Fruit fly (Drosophila melanogaster): ENCODE data around the gene Gasp.
A peak's percentile ranks its signal among the peaks of the same experiment; 100 is the strongest.

Gasp gene

dm6 chr3R:6107792-6108191, 7.1 kb upstream of the Gasp start, which contains the start of gene Obp83cd:
Gene Obp83cd (plus strand): TSS chr3R:6108134.
- TF ChIP-seq pad (GFP tag; optimal IDR thresholded peaks at IDR 0.05) (no peak), CG7045 (GFP tag; optimal IDR thresholded peaks at IDR 0.05) (no peak), toe (GFP tag; optimal IDR thresholded peaks at IDR 0.05) (no peak), Crg-1 (GFP tag; optimal IDR thresholded peaks at IDR 0.05) (no peak), tj (GFP tag; optimal IDR thresholded peaks at IDR 0.05) (peak; percentile 0), CG11617 (GFP tag; optimal IDR thresholded peaks at IDR 0.05) (no peak)

DNA sequence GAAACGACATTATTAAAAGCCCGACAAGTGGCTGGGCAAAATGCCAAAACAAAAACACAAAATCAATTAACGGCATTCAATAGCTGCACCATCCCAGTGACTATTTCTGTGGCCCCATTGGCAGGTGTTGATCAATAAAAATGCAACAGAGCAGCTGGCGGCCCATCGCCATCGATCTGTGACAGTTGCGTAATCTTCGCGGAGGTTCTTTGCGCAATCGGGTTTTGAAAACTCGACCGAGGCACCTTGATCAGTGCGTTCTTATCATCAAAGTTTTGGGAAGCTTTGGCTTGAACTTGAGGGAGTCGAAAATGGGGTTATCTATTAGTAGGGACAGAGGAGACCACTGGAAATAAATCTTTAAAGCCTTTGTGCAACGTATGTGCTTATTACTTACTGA, 6.7 kb upstream of the Gasp start:
- TF ChIP-seq bab1 (GFP tag; optimal IDR thresholded peaks at IDR 0.05): no peak
- no peak for TF ChIP-seq CG33017 (tag; optimal IDR thresholded peaks at IDR 0.05)
- TF ChIP-seq Mnt (GFP tag; optimal IDR thresholded peaks at IDR 0.05): no peak
- no peak for TF ChIP-seq CG11617 (GFP tag; optimal IDR thresholded peaks at IDR 0.05)
- TF ChIP-seq cic (GFP tag; optimal IDR thresholded peaks at IDR 0.05): no peak
- TF ChIP-seq toe (GFP tag; optimal IDR thresholded peaks at IDR 0.05): no peak
- no peak for TF ChIP-seq CG7045 (GFP tag; optimal IDR thresholded peaks at IDR 0.05)
- no peak for TF ChIP-seq kay (GFP tag; ENCODE audit: borderline replicate concordance)
- no peak for TF ChIP-seq Clk (GFP tag; optimal IDR thresholded peaks at IDR 0.05)
- no peak for TF ChIP-seq CG1620 (GFP tag; optimal IDR thresholded peaks at IDR 0.05)
- no peak for TF ChIP-seq Crg-1 (GFP tag; optimal IDR thresholded peaks at IDR 0.05)
- TF ChIP-seq pad (GFP tag; optimal IDR thresholded peaks at IDR 0.05): no peak
- no peak for TF ChIP-seq CG14711 (tag; optimal IDR thresholded peaks at IDR 0.05)
- no peak for TF ChIP-seq Hr96 (GFP tag; optimal IDR thresholded peaks at IDR 0.05)
- TF ChIP-seq CG7101 (tag; optimal IDR thresholded peaks at IDR 0.05): no peak
- TF ChIP-seq tj (GFP tag; optimal IDR thresholded peaks at IDR 0.05): no peak
- no peak for TF ChIP-seq CG5204 (GFP tag; optimal IDR thresholded peaks at IDR 0.05)
- TF ChIP-seq cnc (optimal IDR thresholded peaks at IDR 0.05): no peak

- TF ChIP-seq pad (GFP tag; optimal IDR thresholded peaks at IDR 0.05) (no peak), toe (GFP tag; optimal IDR thresholded peaks at IDR 0.05) (no peak), tj (GFP tag; optimal IDR thresholded peaks at IDR 0.05) (no peak), kay (GFP tag; ENCODE audit: borderline replicate concordance) (no peak), CG14711 (tag; optimal IDR thresholded peaks at IDR 0.05) (no peak), Hr96 (GFP tag; optimal IDR thresholded peaks at IDR 0.05) (no peak), Mnt (GFP tag; optimal IDR thresholded peaks at IDR 0.05) (no peak), ovo (GFP tag; optimal IDR thresholded peaks at IDR 0.05) (no peak), Clk (GFP tag; optimal IDR thresholded peaks at IDR 0.05) (no peak), bab1 (GFP tag; optimal IDR thresholded peaks at IDR 0.05) (no peak)
These were observed 6.0 kb upstream of the Gasp start for dm6 chr3R:6106711-6107110.

dm6 chr3R:6105160-6105559, 4.5 kb upstream of the Gasp start:
- TF ChIP-seq kay (GFP tag; ENCODE audit: borderline replicate concordance) (no peak), CG5204 (GFP tag; optimal IDR thresholded peaks at IDR 0.05) (no peak), CG1620 (GFP tag; optimal IDR thresholded peaks at IDR 0.05) (no peak), Mnt (GFP tag; optimal IDR thresholded peaks at IDR 0.05) (no peak), ovo (GFP tag; optimal IDR thresholded peaks at IDR 0.05) (no peak), CG7101 (tag; optimal IDR thresholded peaks at IDR 0.05) (no peak), toe (GFP tag; optimal IDR thresholded peaks at IDR 0.05) (no peak), Hr96 (GFP tag; optimal IDR thresholded peaks at IDR 0.05) (no peak), CG7045 (GFP tag; optimal IDR thresholded peaks at IDR 0.05) (no peak), cnc (optimal IDR thresholded peaks at IDR 0.05) (no peak)

DNA sequence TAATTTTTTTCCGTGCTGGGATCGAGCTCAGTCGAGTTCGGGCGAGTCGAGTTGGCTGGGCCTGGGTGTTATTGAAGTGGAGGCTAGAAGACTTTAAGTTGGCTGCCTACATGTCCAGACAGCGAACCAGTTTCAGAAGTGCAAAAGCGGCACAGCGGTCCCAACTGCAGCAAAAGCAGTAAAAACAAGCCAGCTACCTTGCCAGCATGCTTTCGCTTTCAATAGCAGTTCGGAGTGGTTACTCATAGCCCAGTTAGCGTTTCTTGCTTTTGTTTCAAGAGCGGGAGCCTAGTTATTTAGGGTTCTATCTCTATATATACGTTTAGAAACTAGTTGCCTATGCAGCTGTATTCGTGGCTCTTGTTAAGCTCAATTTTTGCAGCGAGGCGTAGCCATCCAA, 2.0 kb upstream of the Gasp start:
- TF ChIP-seq CG11617 (GFP tag; optimal IDR thresholded peaks at IDR 0.05): no peak
- no peak for TF ChIP-seq cnc (optimal IDR thresholded peaks at IDR 0.05)
- no peak for TF ChIP-seq CG7045 (GFP tag; optimal IDR thresholded peaks at IDR 0.05)
- TF ChIP-seq ovo (GFP tag; optimal IDR thresholded peaks at IDR 0.05): no peak
- TF ChIP-seq CG33017 (tag; optimal IDR thresholded peaks at IDR 0.05): no peak
- TF ChIP-seq CG7101 (tag; optimal IDR thresholded peaks at IDR 0.05): no peak
- no peak for TF ChIP-seq CG14711 (tag; optimal IDR thresholded peaks at IDR 0.05)
- TF ChIP-seq kay (GFP tag; ENCODE audit: borderline replicate concordance): no peak
- no peak for TF ChIP-seq CG12768 (GFP tag; optimal IDR thresholded peaks at IDR 0.05)
- no peak for TF ChIP-seq pad (GFP tag; optimal IDR thresholded peaks at IDR 0.05)
- no peak for TF ChIP-seq tj (GFP tag; optimal IDR thresholded peaks at IDR 0.05)
- TF ChIP-seq Hr96 (GFP tag; optimal IDR thresholded peaks at IDR 0.05): no peak
- no peak for TF ChIP-seq CG1620 (GFP tag; optimal IDR thresholded peaks at IDR 0.05)
- TF ChIP-seq Clk (GFP tag; optimal IDR thresholded peaks at IDR 0.05): no peak

DNA sequence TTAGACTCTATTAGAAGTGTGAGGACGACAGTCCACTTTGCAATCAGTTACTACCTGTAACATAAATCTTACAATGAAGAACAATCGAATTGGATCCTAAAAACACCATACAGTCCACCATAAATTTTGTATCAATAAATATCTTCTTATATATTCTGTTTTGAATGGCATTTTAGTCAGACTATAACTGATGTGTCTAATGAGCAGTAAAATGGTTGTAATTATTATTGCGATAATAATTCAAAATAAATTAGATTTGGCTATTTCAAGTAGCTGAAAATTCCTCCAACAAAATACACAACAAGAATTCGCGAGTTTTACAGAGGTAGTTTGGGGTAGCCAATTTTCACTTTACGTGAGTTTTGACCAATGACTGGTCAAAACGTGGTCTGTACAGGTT, 1.6 kb upstream of the Gasp start:
- TF ChIP-seq pad (GFP tag; optimal IDR thresholded peaks at IDR 0.05) (no peak), CG5204 (GFP tag; optimal IDR thresholded peaks at IDR 0.05) (no peak), bab1 (GFP tag; optimal IDR thresholded peaks at IDR 0.05) (no peak), tj (GFP tag; optimal IDR thresholded peaks at IDR 0.05) (no peak)

DNA sequence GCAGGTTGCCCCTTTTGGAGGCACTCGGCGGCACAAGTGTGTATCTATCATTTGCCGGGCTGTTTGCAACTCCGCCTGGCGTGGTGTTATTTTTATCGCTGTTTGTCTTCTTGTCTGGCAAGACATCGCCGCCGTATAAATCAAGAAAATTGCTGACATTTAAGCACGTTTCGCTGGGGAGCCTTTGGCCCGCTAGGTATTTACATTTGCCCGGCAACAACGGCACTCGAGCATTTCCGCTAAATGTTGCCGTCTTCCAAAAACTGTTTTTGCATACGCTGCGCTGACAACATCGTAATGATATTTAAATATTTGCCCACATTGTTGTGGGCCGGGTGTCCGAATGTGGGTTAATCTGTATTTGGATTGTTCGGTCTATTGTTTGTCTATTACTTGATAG, 2.4 kb downstream of the Gasp start:
- TF ChIP-seq CG33017 (tag; optimal IDR thresholded peaks at IDR 0.05) (no peak), CG1620 (GFP tag; optimal IDR thresholded peaks at IDR 0.05) (no peak), kay (GFP tag; ENCODE audit: borderline replicate concordance) (no peak), CG5204 (GFP tag; optimal IDR thresholded peaks at IDR 0.05) (no peak), pad (GFP tag; optimal IDR thresholded peaks at IDR 0.05) (no peak), bab1 (GFP tag; optimal IDR thresholded peaks at IDR 0.05) (no peak)
